Worm (Caenorhabditis elegans) whole organism, L4 larva: ENCODE measurements around the gene W06G6.9.
"Not testable (repeated sequence)": the region's sequence is repeated elsewhere in the genome, so short reads cannot be mapped to it uniquely, and the experiment has no call there.

Source experiments
- D1046.2 ChIP-seq: fragments of 200-800 bp; sonication (Bioruptor generic); IDR thresholded peaks from 2 replicates; pipeline ENCODE4 v1.3.6; 2022; ENCODE audit warnings: missing genetic modification characterization, missing compliant biosample characterization
- F10B5.3 ChIP-seq: sonication (generic microtip); optimal IDR thresholded peaks from 2 replicates; lab custom pipeline; 2016; ENCODE audit warnings: mild to moderate bottlenecking, missing genetic modification characterization, missing compliant biosample characterization
- F26F4.8 ChIP-seq: fragments of 200-800 bp; sonication (Bioruptor generic); conservative IDR thresholded peaks from 2 replicates; pipeline ENCODE4 v1.3.6; 2022; ENCODE audit warnings: missing genetic modification characterization, missing compliant biosample characterization
- F44E2.7 ChIP-seq: fragments of 200-800 bp; sonication (Bioruptor generic); IDR thresholded peaks from 2 replicates; pipeline ENCODE4 v2.1.2; 2022; ENCODE audit warnings: missing genetic modification characterization, missing compliant biosample characterization
- F49E8.2 ChIP-seq: sonication (generic microtip); optimal IDR thresholded peaks from 2 replicates; lab custom pipeline; 2016; ENCODE audit warnings: missing compliant biosample characterization, mild to moderate bottlenecking, missing genetic modification characterization, borderline replicate concordance
- T20F7.1 ChIP-seq: fragments of 200-800 bp; sonication (Bioruptor generic); optimal IDR thresholded peaks from 2 replicates; lab custom pipeline; 2018; ENCODE audit warnings: mild to moderate bottlenecking, missing genetic modification characterization, missing compliant biosample characterization
- T26A8.4 ChIP-seq: fragments of 200-800 bp; sonication (Bioruptor generic); IDR thresholded peaks from 2 replicates; pipeline ENCODE4 v1.3.6; 2022; ENCODE audit warnings: missing genetic modification characterization, missing compliant biosample characterization
- ZK546.5 ChIP-seq, 2 experiments: sonication (generic microtip); optimal IDR thresholded peaks; 2 replicates each; lab custom pipeline; 2017; ENCODE audit warnings: missing biosample characterization in 2 of 2, missing genetic modification characterization in 2 of 2
- ama-1 ChIP-seq: fragments of 150-350 bp; optimal IDR thresholded peaks from 2 replicates; lab custom pipeline; 2014; ENCODE audit warnings: inconsistent platforms, mixed read lengths
- arid-1 ChIP-seq: fragments of 200-800 bp; sonication (Bioruptor generic); conservative IDR thresholded peaks from 2 replicates; pipeline ENCODE4 v1.3.6; 2022; ENCODE audit warnings: missing genetic modification reagents, missing genetic modification characterization, missing compliant biosample characterization
- ceh-32 ChIP-seq: sonication (generic microtip); optimal IDR thresholded peaks from 2 replicates; lab custom pipeline; 2016; ENCODE audit warnings: mild to moderate bottlenecking, missing genetic modification characterization, missing compliant biosample characterization; ENCODE audit not compliant: poor library complexity
- ceh-82 ChIP-seq: sonication (generic microtip); optimal IDR thresholded peaks from 2 replicates; lab custom pipeline; 2017; ENCODE audit warnings: missing biosample characterization, missing genetic modification characterization
- cey-2 ChIP-seq: sonication (generic microtip); optimal IDR thresholded peaks from 3 replicates; lab custom pipeline; 2017; ENCODE audit warnings: missing genetic modification characterization, mild to moderate bottlenecking, missing compliant biosample characterization, antibody characterized with exemption, borderline replicate concordance; ENCODE audit not compliant: insufficient read depth
- daf-16 ChIP-seq, 3 experiments: sonication (generic microtip); optimal IDR thresholded peaks; 2 replicates each; lab custom pipeline; 2016 to 2017; ENCODE audit warnings: missing genetic modification characterization in 3 of 3, missing genetic modification reagents in 3 of 3, mild to moderate bottlenecking in 2 of 3, missing compliant biosample characterization in 2 of 3, missing biosample characterization in 1 of 3, moderate library complexity in 1 of 3
- daf-8 ChIP-seq: fragments of 200-800 bp; sonication (Bioruptor generic); IDR thresholded peaks from 2 replicates; pipeline ENCODE4 v1.3.6; 2022; ENCODE audit warnings: missing genetic modification characterization, missing compliant biosample characterization
- egl-43 ChIP-seq: fragments of 200-800 bp; sonication (Bioruptor generic); IDR thresholded peaks from 2 replicates; pipeline ENCODE4 v1.3.6; 2022; ENCODE audit warnings: missing genetic modification reagents, missing genetic modification characterization, missing compliant biosample characterization
- fos-1 ChIP-seq: fragments of 150-350 bp; optimal IDR thresholded peaks from 2 replicates; lab custom pipeline; 2014; ENCODE audit warnings: missing biosample characterization, missing genetic modification characterization
- hif-1 ChIP-seq, 2 experiments: sonication (generic microtip); optimal IDR thresholded peaks; 2 replicates each; lab custom pipeline; 2016 to 2017; ENCODE audit warnings: missing compliant biosample characterization in 2 of 2, missing genetic modification characterization in 2 of 2, missing genetic modification reagents in 2 of 2, missing genotype in 2 of 2, mild to moderate bottlenecking in 1 of 2
- hlh-30 ChIP-seq: sonication (generic microtip); optimal IDR thresholded peaks from 2 replicates; lab custom pipeline; 2017; ENCODE audit warnings: antibody characterized with exemption, mild to moderate bottlenecking, missing genetic modification characterization, missing compliant biosample characterization; ENCODE audit not compliant: insufficient read depth
- lin-1 ChIP-seq: fragments of 200-800 bp; sonication (Bioruptor generic); IDR thresholded peaks from 2 replicates; pipeline ENCODE4 v1.3.6; 2022; ENCODE audit warnings: missing genetic modification reagents, missing genetic modification characterization, missing compliant biosample characterization
- lin-15B ChIP-seq: fragments of 150-350 bp; sonication (generic microtip); optimal IDR thresholded peaks from 3 replicates; lab custom pipeline; 2014; ENCODE audit warnings: missing biosample characterization, missing genetic modification characterization
- lin-38 ChIP-seq: fragments of 200-800 bp; sonication (Bioruptor generic); IDR thresholded peaks from 2 replicates; pipeline ENCODE4 v1.3.6; 2022; ENCODE audit warnings: missing genetic modification reagents, missing genetic modification characterization, missing compliant biosample characterization
- madf-5 ChIP-seq, 2 experiments: fragments of 200-800 bp; sonication (Bioruptor generic); IDR thresholded peaks; 2 replicates each; pipeline ENCODE4 v1.3.6; 2022; ENCODE audit warnings: missing compliant biosample characterization in 2 of 2, missing genetic modification characterization in 2 of 2
- madf-9 ChIP-seq: fragments of 200-800 bp; sonication (Bioruptor generic); conservative IDR thresholded peaks from 2 replicates; pipeline ENCODE4 v1.3.6; 2022; ENCODE audit warnings: missing genetic modification reagents, missing genetic modification characterization, missing compliant biosample characterization
- mep-1 ChIP-seq: fragments of 150-350 bp; sonication (generic microtip); optimal IDR thresholded peaks from 3 replicates; lab custom pipeline; 2014; ENCODE audit warnings: missing biosample characterization, missing genetic modification characterization
- mes-2 ChIP-seq: sonication (generic microtip); optimal IDR thresholded peaks from 2 replicates; lab custom pipeline; 2016; ENCODE audit warnings: missing genotype, mild to moderate bottlenecking, missing genetic modification characterization, missing compliant biosample characterization; ENCODE audit not compliant: poor library complexity, severe bottlenecking
- mxl-2 ChIP-seq: fragments of 200-800 bp; sonication (Bioruptor generic); conservative IDR thresholded peaks from 2 replicates; pipeline ENCODE4 v1.3.6; 2022; ENCODE audit warnings: missing genetic modification reagents, missing genetic modification characterization, missing compliant biosample characterization
- mxl-3 ChIP-seq: fragments of 200-800 bp; sonication (Bioruptor generic); optimal IDR thresholded peaks from 2 replicates; lab custom pipeline; 2018; ENCODE audit warnings: mild to moderate bottlenecking, missing genetic modification characterization, missing compliant biosample characterization
- nhr-11 ChIP-seq: fragments of 150-350 bp; optimal IDR thresholded peaks from 2 replicates; lab custom pipeline; 2014; ENCODE audit warnings: missing biosample characterization, missing genetic modification characterization
- nhr-111 ChIP-seq: fragments of 200-800 bp; sonication (Bioruptor generic); optimal IDR thresholded peaks from 2 replicates; lab custom pipeline; 2018; ENCODE audit warnings: mild to moderate bottlenecking, missing genetic modification characterization, missing compliant biosample characterization
- nhr-28 ChIP-seq: fragments of 150-350 bp; optimal IDR thresholded peaks from 2 replicates; lab custom pipeline; 2014; ENCODE audit warnings: missing biosample characterization, missing genetic modification characterization
- nhr-6 ChIP-seq: fragments of 150-350 bp; optimal IDR thresholded peaks from 2 replicates; lab custom pipeline; 2014; ENCODE audit warnings: missing biosample characterization, missing genetic modification characterization
- pqm-1 ChIP-seq: sonication (generic microtip); optimal IDR thresholded peaks from 2 replicates; lab custom pipeline; 2017; ENCODE audit warnings: missing biosample characterization, missing genetic modification characterization
- sdz-12 ChIP-seq: fragments of 200-800 bp; sonication (Bioruptor generic); optimal IDR thresholded peaks from 2 replicates; lab custom pipeline; 2018; ENCODE audit warnings: mild to moderate bottlenecking, missing genetic modification characterization, missing compliant biosample characterization
- snpc-1.2 ChIP-seq: fragments of 200-800 bp; sonication (Bioruptor generic); IDR thresholded peaks from 2 replicates; pipeline ENCODE4 v1.3.6; 2022; ENCODE audit warnings: missing genetic modification reagents, missing genetic modification characterization, missing compliant biosample characterization
- unc-39 ChIP-seq: sonication (generic microtip); optimal IDR thresholded peaks from 2 replicates; lab custom pipeline; 2017; ENCODE audit warnings: missing biosample characterization, missing genetic modification characterization
- zfp-3 ChIP-seq: fragments of 200-800 bp; sonication (Bioruptor generic); conservative IDR thresholded peaks from 2 replicates; pipeline ENCODE4 v1.3.6; 2022; ENCODE audit warnings: missing genetic modification reagents, missing genetic modification characterization, missing compliant biosample characterization
- zip-11 ChIP-seq: fragments of 200-800 bp; sonication (Bioruptor generic); IDR thresholded peaks from 2 replicates; pipeline ENCODE4 v1.3.6; 2022; ENCODE audit warnings: missing genetic modification characterization, missing compliant biosample characterization
- zip-2 ChIP-seq: fragments of 150-350 bp; optimal IDR thresholded peaks from 2 replicates; lab custom pipeline; 2014; ENCODE audit warnings: missing biosample characterization, missing genetic modification characterization

Gene W06G6.9

DNA sequence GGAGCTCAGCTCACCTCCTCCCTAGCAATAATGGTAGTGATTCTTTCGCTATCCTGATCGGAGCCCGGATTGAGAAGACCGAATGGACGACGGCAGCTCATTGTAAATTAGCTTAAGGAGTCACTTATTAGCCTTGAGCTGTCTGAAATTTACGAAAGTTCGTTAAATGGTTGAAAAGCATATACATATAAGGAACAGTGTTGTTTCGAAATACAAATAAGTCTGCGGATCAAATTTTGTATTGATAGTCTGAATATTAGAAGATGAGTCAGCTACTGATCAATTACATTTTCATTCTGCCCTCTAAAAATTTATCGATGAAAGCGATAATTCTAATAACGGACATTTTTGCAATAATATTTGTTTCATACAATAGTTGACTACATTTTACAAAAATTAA lies 20.4 kb upstream of the W06G6.9 start, which contains the start of gene F14F8.14:
TSS of gene F14F8.14 (minus strand) at position 101 of the 400 bp plus-strand sequence.
- TF ChIP-seq T20F7.1 (GFP tag; lab: Kevin White, UChicago) (no peak), lin-38 (GFP tag; lab: Robert Waterston, UW) (no peak), sdz-12 (GFP tag; lab: Kevin White, UChicago) (no peak), cey-2 (tag; lab: Kevin White, UChicago) (no peak), ZK546.5 (tag; optimal IDR thresholded peaks at IDR 0.05; lab: Kevin White, UChicago) (no peak), mxl-2 (GFP tag; lab: Robert Waterston, UW) (no peak), zfp-3 (GFP tag; lab: Robert Waterston, UW) (no peak), egl-43 (GFP tag; lab: Robert Waterston, UW) (no peak), F44E2.7 (GFP tag; lab: Robert Waterston, UW) (no peak), mes-2 (tag; lab: Kevin White, UChicago) (no peak), zip-2 (tag; lab: Kevin White, UChicago) (no peak), unc-39 (no peak)

ce11 chrV:16660816-16661215 lies 14.5 kb upstream of the W06G6.9 start, which contains the start of gene Y70C5B.2:
Gene Y70C5B.2 (minus strand): TSS chrV:16660916.
- not testable (repeated sequence) for TF ChIP-seq mep-1; ama-1 (lab: Kevin White, UChicago); daf-8 (GFP tag; lab: Robert Waterston, UW)

DNA sequence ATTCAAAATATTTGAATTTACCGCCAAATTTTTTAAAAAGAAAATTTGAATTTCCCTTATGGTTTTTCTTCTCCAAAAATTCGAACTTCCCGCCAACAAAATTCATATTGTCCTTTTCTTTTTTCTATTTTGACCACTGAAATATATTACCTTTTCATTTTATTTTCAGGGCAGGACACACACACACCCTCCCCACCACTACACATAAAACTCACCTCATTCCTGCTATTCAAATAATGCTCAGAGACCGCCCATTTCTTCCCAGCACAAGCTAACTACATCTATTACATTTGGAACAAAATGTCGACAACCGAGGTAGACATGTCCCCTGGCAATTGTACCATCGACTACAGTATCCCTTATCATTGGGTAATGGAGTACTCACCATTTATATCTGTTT lies 8.0 kb upstream of the W06G6.9 start, which contains the start of gene W06G6.15:
TSS of gene W06G6.15 (plus strand) at position 301 of the 400 bp plus-strand sequence.
- not testable (repeated sequence) for TF ChIP-seq hif-1 (tag; optimal IDR thresholded peaks at IDR 0.05; lab: Kevin White, UChicago); unc-39; lin-1 (GFP tag; lab: Robert Waterston, UW)

DNA sequence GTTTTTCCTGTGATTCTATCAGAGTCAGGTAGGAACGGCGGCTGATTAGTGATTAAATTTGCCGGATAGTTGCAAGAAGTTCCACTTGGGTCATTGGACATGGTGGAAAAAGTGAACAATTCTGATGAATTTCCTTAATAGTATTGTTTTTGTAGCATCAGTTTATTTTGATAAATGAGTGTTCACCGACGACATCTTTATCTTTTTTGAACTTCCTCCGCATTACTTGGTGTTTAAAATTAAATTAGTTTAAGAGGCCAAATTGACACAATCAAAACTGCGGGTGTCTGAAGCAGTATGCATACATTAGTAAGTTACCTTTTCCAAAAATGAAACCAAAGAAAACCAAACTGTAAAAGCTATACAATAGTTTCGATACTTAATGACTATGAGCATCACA lies 2.9 kb upstream of the W06G6.9 start, which contains the start of gene W06G6.11:
TSS of gene W06G6.11 (minus strand) at position 101 of the 400 bp plus-strand sequence.
- not testable (repeated sequence) for TF ChIP-seq nhr-11; fos-1 (tag; lab: Kevin White, UChicago); pqm-1 (tag; lab: Kevin White, UChicago)

DNA sequence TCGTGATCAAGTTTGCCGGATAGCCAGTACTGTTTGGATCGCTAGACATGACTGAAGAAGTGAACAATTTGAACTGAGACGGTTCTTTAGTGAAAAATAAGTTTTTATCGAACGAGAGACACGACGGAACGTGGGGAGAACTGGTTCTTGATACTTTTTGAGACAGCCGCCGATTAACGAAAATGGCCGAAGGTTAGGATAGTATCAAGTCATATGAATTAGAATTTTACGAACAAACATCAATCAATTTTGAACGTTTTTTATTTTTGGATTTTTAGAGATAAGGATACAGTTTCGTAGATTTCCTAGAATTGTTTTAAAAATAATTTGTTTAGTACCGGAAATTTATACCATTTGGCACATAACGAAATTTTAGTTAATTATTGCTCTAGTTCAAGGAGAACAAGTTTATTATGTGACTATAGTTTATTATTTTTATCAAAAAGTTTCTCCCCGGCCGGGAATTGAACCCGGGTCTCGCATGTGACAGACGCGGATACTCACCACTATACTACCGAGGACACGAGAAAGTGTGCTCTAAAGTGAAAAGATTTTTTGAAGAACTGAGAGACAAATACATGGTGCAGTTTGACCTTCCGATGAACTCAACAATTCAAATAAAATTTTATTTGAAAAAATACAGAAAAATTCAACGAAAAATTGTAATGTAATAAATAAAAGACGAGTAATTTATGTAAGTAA lies 2.2 kb upstream of the W06G6.9 start, which contains the start of gene W06G6.20:
TSS of gene W06G6.20 (minus strand) at position 51 of the 702 bp plus-strand sequence.
- TF ChIP-seq F10B5.3 (tag; lab: Kevin White, UChicago) (no peak), lin-15B (tag; lab: Kevin White, UChicago) (no peak), mxl-3 (GFP tag; lab: Kevin White, UChicago) (no peak), egl-43 (GFP tag; lab: Robert Waterston, UW) (0 out of 2 replicates have a peak, but pooled peaks have one; percentile 23), ceh-82 (tag; lab: Kevin White, UChicago) (no peak), D1046.2 (no peak), F44E2.7 (GFP tag; lab: Robert Waterston, UW) (no peak), zip-11 (no peak), mep-1 (no peak), fos-1 (tag; lab: Kevin White, UChicago) (no peak), snpc-1.2 (GFP tag; lab: Robert Waterston, UW) (peak; percentile 62), hif-1 (tag; optimal IDR thresholded peaks at IDR 0.05; lab: Kevin White, UChicago) (no peak), daf-16 (GFP tag; optimal IDR thresholded peaks at IDR 0.05; lab: Kevin White, UChicago) (peak in 1 of 2 experiments; percentile 63), daf-16 (tag; optimal IDR thresholded peaks at IDR 0.05; lab: Kevin White, UChicago) (peak; percentile 31), ceh-32 (no peak), nhr-28 (tag; lab: Kevin White, UChicago) (no peak), lin-38 (GFP tag; lab: Robert Waterston, UW) (peak; percentile 54), nhr-111 (GFP tag; lab: Kevin White, UChicago) (no peak), arid-1 (GFP tag; lab: Robert Waterston, UW) (peak; percentile 49; the same call in 1 of the 2 replicates), hlh-30 (tag; lab: Kevin White, UChicago) (peak; percentile 74), madf-5 (GFP tag; IDR thresholded peaks at IDR 0.05; lab: Robert Waterston, UW) (0 out of 4 replicates have a peak, but pooled peaks have one; percentile 7 to 9), F49E8.2 (tag; lab: Kevin White, UChicago) (no peak), madf-9 (GFP tag; lab: Robert Waterston, UW) (0 out of 2 replicates have a peak, but pooled peaks have one; percentile 32), nhr-6 (tag; lab: Kevin White, UChicago) (no peak), T26A8.4 (GFP tag; lab: Robert Waterston, UW) (no peak), F26F4.8 (GFP tag; lab: Robert Waterston, UW) (no peak)
